Worm (Caenorhabditis elegans) whole organism, late embryonic: ENCODE measurements around the gene C25F9.12.

Source experiments
- ceh-18 ChIP-seq: sonication (generic microtip); optimal IDR thresholded peaks from 2 replicates; lab custom pipeline; 2016; ENCODE audit warnings: missing genetic modification characterization, missing compliant biosample characterization
- ceh-9 ChIP-seq: sonication (generic microtip); optimal IDR thresholded peaks from 2 replicates; lab custom pipeline; 2016; ENCODE audit warnings: mild to moderate bottlenecking, missing genetic modification characterization, inconsistent platforms, missing compliant biosample characterization
- pag-3 ChIP-seq: sonication (generic microtip); optimal IDR thresholded peaks from 2 replicates; lab custom pipeline; 2016; ENCODE audit warnings: missing compliant biosample characterization, missing genetic modification characterization, borderline replicate concordance
- pat-9 ChIP-seq: fragments of 200-800 bp; sonication (Bioruptor generic); optimal IDR thresholded peaks from 2 replicates; lab custom pipeline; 2018; ENCODE audit warnings: mild to moderate bottlenecking, missing genetic modification characterization, moderate library complexity, missing compliant biosample characterization
- pha-4 ChIP-seq: fragments of 150-350 bp; optimal IDR thresholded peaks from 2 replicates; lab custom pipeline; 2018; ENCODE audit warnings: missing biosample characterization, missing genetic modification reagents, missing genetic modification characterization
- pqm-1 ChIP-seq: sonication (generic microtip); optimal IDR thresholded peaks from 2 replicates; lab custom pipeline; 2016; ENCODE audit warnings: missing genetic modification characterization, missing compliant biosample characterization
- unc-55 ChIP-seq: sonication (generic microtip); optimal IDR thresholded peaks from 2 replicates; lab custom pipeline; 2017; ENCODE audit warnings: missing biosample characterization, missing genetic modification reagents, missing genetic modification characterization

ce11 chrV:19371253-19371652 lies 31.5 kb downstream of the C25F9.12 start, which contains the start of gene Y43F8A.2:
- TF ChIP-seq ceh-18 (no peak), ceh-9 (tag; lab: Kevin White, UChicago) (no peak), pag-3 (tag; lab: Kevin White, UChicago) (no peak), unc-55 (GFP tag; lab: Kevin White, UChicago) (no peak), pha-4 (tag; lab: Kevin White, UChicago) (no peak), pat-9 (tag; lab: Kevin White, UChicago) (no peak), pqm-1 (tag; lab: Kevin White, UChicago) (no peak)
